Fruit fly (Drosophila melanogaster) whole organism, embryonic: ENCODE results near the gene Osi9.
A peak's percentile ranks its signal among the peaks of the same experiment; 100 is the strongest.

Source experiments
- Awh ChIP-seq: fragments of 200-800 bp; sonication (Bioruptor generic); IDR thresholded peaks from 2 replicates; pipeline ENCODE4, ENCODE4 v1.3.6; 2022; ENCODE audit warnings: missing biosample characterization, missing genetic modification characterization
- Blimp-1 ChIP-seq: fragments of 200-800 bp; sonication (Bioruptor generic); optimal IDR thresholded peaks from 3 replicates; lab custom pipeline; 2018; ENCODE audit warnings: missing biosample characterization, missing genetic modification characterization, mild to moderate bottlenecking, moderate library complexity, missing genetic modification reagents
- CG10321 ChIP-seq: fragments of 200-800 bp; sonication (Bioruptor generic); IDR thresholded peaks from 2 replicates; pipeline ENCODE4 v1.3.6; 2022; ENCODE audit warnings: missing biosample characterization, missing genetic modification characterization
- CG11504 ChIP-seq: fragments of 200-800 bp; sonication (Bioruptor generic); optimal IDR thresholded peaks from 3 replicates; lab custom pipeline; 2019; ENCODE audit warnings: missing biosample characterization, mild to moderate bottlenecking, missing genetic modification characterization, moderate library complexity
- CG13123 ChIP-seq: fragments of 200-800 bp; sonication (Bioruptor generic); optimal IDR thresholded peaks from 2 replicates; lab custom pipeline; 2016; ENCODE audit warnings: missing biosample characterization, missing genetic modification characterization
- CG18262 ChIP-seq: fragments of 200-800 bp; optimal IDR thresholded peaks from 3 replicates; lab custom pipeline; 2019; ENCODE audit warnings: missing biosample characterization, mild to moderate bottlenecking, missing genetic modification characterization, moderate library complexity
- CG18599 ChIP-seq: fragments of 200-800 bp; sonication (Bioruptor generic); optimal IDR thresholded peaks from 3 replicates; lab custom pipeline; 2017; ENCODE audit warnings: missing biosample characterization, missing genetic modification characterization, mild to moderate bottlenecking, moderate library complexity, missing genetic modification reagents
- CG2116 ChIP-seq: fragments of 200-800 bp; sonication (Bioruptor generic); optimal IDR thresholded peaks from 3 replicates; lab custom pipeline; 2018; ENCODE audit warnings: missing biosample characterization, mild to moderate bottlenecking, missing genetic modification characterization
- CG2678 ChIP-seq: fragments of 200-800 bp; sonication (Bioruptor generic); optimal IDR thresholded peaks from 3 replicates; lab custom pipeline; 2019; ENCODE audit warnings: missing biosample characterization, mild to moderate bottlenecking, missing genetic modification characterization, moderate library complexity
- CG31388 ChIP-seq: fragments of 200-800 bp; sonication (Bioruptor generic); optimal IDR thresholded peaks from 2 replicates; lab custom pipeline; 2016; ENCODE audit warnings: missing biosample characterization, missing genetic modification characterization
- CG32767 ChIP-seq: fragments of 200-800 bp; sonication (Bioruptor generic); IDR thresholded peaks from 2 replicates; pipeline ENCODE4 v1.3.6; 2022; ENCODE audit warnings: missing biosample characterization, missing genetic modification characterization
- CG3281 ChIP-seq: fragments of 200-800 bp; sonication (Bioruptor generic); optimal IDR thresholded peaks from 3 replicates; lab custom pipeline; 2017; ENCODE audit warnings: missing biosample characterization, mild to moderate bottlenecking, missing genetic modification characterization
- CG6813 ChIP-seq: fragments of 200-800 bp; sonication (Bioruptor generic); optimal IDR thresholded peaks from 2 replicates; lab custom pipeline; 2017; ENCODE audit warnings: missing biosample characterization, missing genetic modification characterization, mild to moderate bottlenecking, moderate library complexity, missing genetic modification reagents
- Elba2 ChIP-seq: fragments of 200-800 bp; sonication (Bioruptor generic); optimal IDR thresholded peaks from 3 replicates; lab custom pipeline; 2016; ENCODE audit warnings: missing biosample characterization, missing genetic modification characterization
- HHEX ChIP-seq: fragments of 200-800 bp; sonication (Bioruptor generic); optimal IDR thresholded peaks from 3 replicates; lab custom pipeline; 2017; ENCODE audit warnings: missing biosample characterization, mild to moderate bottlenecking, missing genetic modification characterization, missing genetic modification reagents
- HmgD ChIP-seq: fragments of 200-800 bp; sonication (Bioruptor generic); optimal IDR thresholded peaks from 3 replicates; lab custom pipeline; 2016; ENCODE audit warnings: missing biosample characterization, missing genetic modification characterization
- Hmx ChIP-seq: fragments of 200-800 bp; sonication (Bioruptor generic); optimal IDR thresholded peaks from 2 replicates; lab custom pipeline; 2016; ENCODE audit warnings: missing biosample characterization, missing genetic modification characterization
- Meics ChIP-seq: fragments of 200-800 bp; sonication (Bioruptor generic); optimal IDR thresholded peaks from 2 replicates; lab custom pipeline; 2017; ENCODE audit warnings: missing biosample characterization, mild to moderate bottlenecking, missing genetic modification characterization
- NFAT ChIP-seq: fragments of 200-800 bp; sonication (Bioruptor generic); IDR thresholded peaks from 2 replicates; pipeline ENCODE4 v1.3.6; 2022; ENCODE audit warnings: missing biosample characterization, missing genetic modification characterization
- Nf-YA ChIP-seq: fragments of 200-800 bp; sonication (Bioruptor generic); IDR thresholded peaks from 2 replicates; pipeline ENCODE4 v1.3.6; 2022; ENCODE audit warnings: missing biosample characterization, missing genetic modification characterization
- Oli ChIP-seq: fragments of 200-800 bp; sonication (Bioruptor generic); optimal IDR thresholded peaks from 2 replicates; lab custom pipeline; 2018; ENCODE audit warnings: missing biosample characterization, mild to moderate bottlenecking, missing genetic modification characterization, moderate library complexity
- Spps ChIP-seq: fragments of 200-800 bp; sonication (Bioruptor generic); optimal IDR thresholded peaks from 2 replicates; lab custom pipeline; 2018; ENCODE audit warnings: missing biosample characterization, mild to moderate bottlenecking, missing genetic modification characterization
- abd-A ChIP-seq: fragments of 200-800 bp; sonication (Bioruptor generic); optimal IDR thresholded peaks from 3 replicates; lab custom pipeline; 2019; ENCODE audit warnings: missing biosample characterization, mild to moderate bottlenecking, missing genetic modification characterization, moderate library complexity
- az2 ChIP-seq: fragments of 200-800 bp; sonication (Bioruptor generic); optimal IDR thresholded peaks from 3 replicates; lab custom pipeline; 2016; ENCODE audit warnings: missing biosample characterization, missing genetic modification characterization
- br ChIP-seq: fragments of >200 bp; optimal IDR thresholded peaks from 2 replicates; lab custom pipeline; 2017
- chm ChIP-seq: fragments of 200-800 bp; sonication (Bioruptor generic); IDR thresholded peaks from 2 replicates; pipeline ENCODE4 v1.3.6; 2022; ENCODE audit warnings: missing biosample characterization, missing genetic modification characterization
- dmrt11E ChIP-seq: fragments of 200-800 bp; sonication (Bioruptor generic); optimal IDR thresholded peaks from 3 replicates; lab custom pipeline; 2018; ENCODE audit warnings: missing biosample characterization, mild to moderate bottlenecking, missing genetic modification characterization, moderate library complexity
- fd96Cb ChIP-seq: fragments of 200-800 bp; sonication (Bioruptor generic); optimal IDR thresholded peaks from 2 replicates; lab custom pipeline; 2018; ENCODE audit warnings: missing biosample characterization, mild to moderate bottlenecking, missing genetic modification characterization, moderate library complexity
- gfzf ChIP-seq: fragments of 200-800 bp; sonication (Bioruptor generic); optimal IDR thresholded peaks from 2 replicates; lab custom pipeline; 2016; ENCODE audit warnings: missing biosample characterization, mild to moderate bottlenecking, missing genetic modification characterization, moderate library complexity
- oc ChIP-seq: fragments of 200-800 bp; sonication (Bioruptor generic); optimal IDR thresholded peaks from 2 replicates; lab custom pipeline; 2018; ENCODE audit warnings: missing biosample characterization, mild to moderate bottlenecking, missing genetic modification characterization, moderate library complexity
- pros ChIP-seq: fragments of 200-800 bp; sonication (Bioruptor generic); optimal IDR thresholded peaks from 3 replicates; lab custom pipeline; 2019; ENCODE audit warnings: missing biosample characterization, mild to moderate bottlenecking, missing genetic modification characterization, moderate library complexity
- row ChIP-seq: fragments of 200-800 bp; sonication (Bioruptor generic); IDR thresholded peaks from 3 replicates; pipeline ENCODE4 v1.3.6; 2022; ENCODE audit warnings: missing biosample characterization, missing genetic modification characterization
- sc ChIP-seq, 3 experiments: fragments of >200 bp in 2 of 3; fragments of 200-800 bp in 1 of 3; sonication (Bioruptor generic) in 1 of 3; optimal IDR thresholded peaks; 2 replicates in 2 of 3; 3 replicates in 1 of 3; lab custom pipeline; 2017; ENCODE audit warnings: mild to moderate bottlenecking in 1 of 3, missing biosample characterization in 1 of 3, missing genetic modification characterization in 1 of 3, missing genetic modification reagents in 1 of 3
- sd ChIP-seq: fragments of 200-800 bp; sonication (Bioruptor generic); optimal IDR thresholded peaks from 3 replicates; lab custom pipeline; 2018; ENCODE audit warnings: missing biosample characterization, mild to moderate bottlenecking, missing genetic modification characterization, moderate library complexity
- sens ChIP-seq: fragments of 200-800 bp; sonication (Bioruptor generic); peaks from one replicate; lab custom pipeline; 2016; ENCODE audit warnings: missing biosample characterization, missing genetic modification characterization
- slp2 ChIP-seq: fragments of 200-800 bp; sonication (Bioruptor generic); optimal IDR thresholded peaks from 2 replicates; lab custom pipeline; 2016; ENCODE audit warnings: missing biosample characterization, missing genetic modification characterization
- vvl ChIP-seq: fragments of 200-800 bp; sonication (Bioruptor generic); IDR thresholded peaks from 2 replicates; pipeline ENCODE4 v1.3.6; 2022; ENCODE audit warnings: missing biosample characterization, missing genetic modification characterization
- zfh1 ChIP-seq: fragments of 200-800 bp; sonication (Bioruptor generic); IDR thresholded peaks from 3 replicates; pipeline ENCODE4 v1.3.6; 2022; ENCODE audit warnings: missing biosample characterization, missing genetic modification characterization

Gene Osi9

dm6 chr3R:6229055-6229841 is 30.8 kb upstream of the Osi9 start (continued):
- TF ChIP-seq sc (optimal IDR thresholded peaks at IDR 0.05; lab: Kevin White, UChicago) = no peak
- TF ChIP-seq sc (GFP tag; optimal IDR thresholded peaks at IDR 0.05; lab: Kevin White, UChicago) = peak; percentile 53
- TF ChIP-seq row (GFP tag; lab: Robert Waterston, UW) = 0 out of 3 replicates have a peak, but pooled peaks have one; percentile 5
- TF ChIP-seq az2 (GFP tag; lab: Kevin White, UChicago) = peak; percentile 24
- peak; percentile 42 for TF ChIP-seq CG18262 (tag; lab: Kevin White, UChicago)
- TF ChIP-seq CG2678 (tag; lab: Kevin White, UChicago) = peak; percentile 38
- TF ChIP-seq Oli = peak; percentile 38
- peak; percentile 59 for TF ChIP-seq CG11504 (tag; lab: Kevin White, UChicago)

- TF ChIP-seq Elba2 (GFP tag; lab: Kevin White, UChicago) (no peak), Awh (GFP tag; lab: Robert Waterston, UW) (0 out of 2 replicates have a peak, but pooled peaks have one; percentile 41), vvl (GFP tag; lab: Robert Waterston, UW) (peak; percentile 20; the same call in 1 of the 2 replicates), CG13123 (GFP tag; lab: Kevin White, UChicago) (no peak), sd (tag; lab: Kevin White, UChicago) (peak; percentile 87), abd-A (tag; lab: Kevin White, UChicago) (peak; percentile 47), CG18599 (GFP tag; lab: Kevin White, UChicago) (no peak), Blimp-1 (peak; percentile 84)
Observed at dm6 chr3R:6230298-6230697, 29.7 kb upstream of the Osi9 start.

dm6 chr3R:6231391-6231790 is 28.6 kb upstream of the Osi9 start:
- TF ChIP-seq Hmx (no peak), NFAT (GFP tag; lab: Robert Waterston, UW) (no peak), Blimp-1 (peak; percentile 97), br (lab: Kevin White, UChicago) (no peak), CG6813 (GFP tag; lab: Kevin White, UChicago) (no peak), chm (GFP tag; lab: Robert Waterston, UW) (no peak), zfh1 (GFP tag; lab: Robert Waterston, UW) (no peak), fd96Cb (tag; lab: Kevin White, UChicago) (no peak), abd-A (tag; lab: Kevin White, UChicago) (peak; percentile 76), Meics (GFP tag; lab: Kevin White, UChicago) (no peak), sens (GFP tag; lab: Kevin White, UChicago) (peak; percentile 47), HHEX (GFP tag; lab: Kevin White, UChicago) (no peak), Spps (tag; lab: Kevin White, UChicago) (no peak), CG2116 (no peak), CG32767 (GFP tag; lab: Robert Waterston, UW) (no peak), HmgD (no peak), slp2 (GFP tag; lab: Kevin White, UChicago) (no peak), gfzf (GFP tag; lab: Kevin White, UChicago) (no peak), dmrt11E (no peak), oc (tag; lab: Kevin White, UChicago) (peak; percentile 36), row (GFP tag; lab: Robert Waterston, UW) (no peak), CG31388 (GFP tag; lab: Kevin White, UChicago) (no peak), Awh (GFP tag; lab: Robert Waterston, UW) (peak; percentile 91), CG3281 (GFP tag; lab: Kevin White, UChicago) (no peak), CG10321 (no peak), pros (GFP tag; lab: Kevin White, UChicago) (peak; percentile 84), Nf-YA (no peak)
